Worm (Caenorhabditis elegans): ENCODE data around the gene ZK637.12.

DNA sequence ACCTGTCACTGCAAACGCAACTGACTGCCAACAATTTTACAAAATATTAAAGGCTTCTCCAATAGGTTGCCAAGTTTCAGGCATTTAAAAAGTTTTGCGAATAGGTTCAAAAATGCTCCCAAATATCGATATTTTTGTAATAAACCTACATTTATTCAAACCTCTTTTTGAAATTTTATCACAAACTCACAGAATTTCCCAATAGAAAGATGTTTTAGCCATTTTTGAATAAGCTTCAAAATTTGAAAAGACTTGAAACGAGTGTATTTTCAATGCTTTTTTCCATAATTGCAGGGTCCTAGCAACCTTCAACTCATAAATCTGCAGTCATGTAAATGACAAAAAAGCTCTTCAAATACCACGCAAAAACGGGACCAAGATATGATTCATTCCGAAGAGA lies 41.7 kb upstream of the ZK637.12 start:
- TF ChIP-seq efl-1 (optimal IDR thresholded peaks at IDR 0.05), result no peak
- TF ChIP-seq efl-1 (GFP tag; optimal IDR thresholded peaks at IDR 0.05 in 1 of 2), result no peak
- no peak for TF ChIP-seq nhr-11 (tag; optimal IDR thresholded peaks at IDR 0.05)
- no peak for TF ChIP-seq ztf-4 (tag; optimal IDR thresholded peaks at IDR 0.05)
- no peak for TF ChIP-seq ama-1 (optimal IDR thresholded peaks at IDR 0.05)
- TF ChIP-seq aly-2 (tag; optimal IDR thresholded peaks at IDR 0.05), result no peak
- no peak for TF ChIP-seq F16B12.6 (tag; optimal IDR thresholded peaks at IDR 0.05)
- no peak for TF ChIP-seq egl-27 (tag; optimal IDR thresholded peaks at IDR 0.05)
- no peak for TF ChIP-seq pqm-1 (tag; optimal IDR thresholded peaks at IDR 0.05)
- no peak for TF ChIP-seq lin-39 (tag; optimal IDR thresholded peaks at IDR 0.05)
- no peak for TF ChIP-seq zag-1 (tag; optimal IDR thresholded peaks at IDR 0.05)
- TF ChIP-seq ceh-8 (GFP tag; optimal IDR thresholded peaks at IDR 0.05), result no peak
- no peak for TF ChIP-seq nhr-12 (tag; optimal IDR thresholded peaks at IDR 0.05)

Measured in whole organism, L1 larva.